Worm (Caenorhabditis elegans) whole organism, L2 larva: Measurements from ENCODE around the gene C17G1.2.

ENCODE experiments used
- C34F6.9 ChIP-seq: fragments of 150-350 bp; optimal IDR thresholded peaks from 2 replicates; lab custom pipeline; 2014; ENCODE audit warnings: missing biosample characterization, missing genetic modification characterization
- F13H6.1 ChIP-seq: sonication (generic microtip); optimal IDR thresholded peaks from 2 replicates; lab custom pipeline; 2016; ENCODE audit warnings: missing genetic modification characterization, missing compliant biosample characterization
- R02D3.7 ChIP-seq: fragments of 150-350 bp; optimal IDR thresholded peaks from 2 replicates; lab custom pipeline; 2014; ENCODE audit warnings: missing biosample characterization, missing genetic modification characterization
- Y55F3AM.14 ChIP-seq: fragments of 200-800 bp; sonication (Bioruptor generic); optimal IDR thresholded peaks from 2 replicates; lab custom pipeline; 2018; ENCODE audit warnings: mild to moderate bottlenecking, missing genetic modification characterization, missing compliant biosample characterization
- ZK546.5 ChIP-seq: sonication (generic microtip); optimal IDR thresholded peaks from 2 replicates; lab custom pipeline; 2017; ENCODE audit warnings: missing biosample characterization, missing genetic modification characterization
- alr-1 ChIP-seq: fragments of 150-350 bp; optimal IDR thresholded peaks from 2 replicates; lab custom pipeline; 2014; ENCODE audit warnings: missing biosample characterization, missing genetic modification characterization
- aly-2 ChIP-seq: fragments of 150-350 bp; optimal IDR thresholded peaks from 2 replicates; lab custom pipeline; 2014; ENCODE audit warnings: missing biosample characterization, missing genetic modification characterization
- ama-1 ChIP-seq: fragments of 150-350 bp; optimal IDR thresholded peaks from 2 replicates; lab custom pipeline; 2018; ENCODE audit warnings: inconsistent platforms
- blmp-1 ChIP-seq: sonication (generic microtip); optimal IDR thresholded peaks from 2 replicates; lab custom pipeline; 2017; ENCODE audit warnings: missing genetic modification characterization, mild to moderate bottlenecking, missing compliant biosample characterization, antibody characterized with exemption, moderate library complexity; ENCODE audit not compliant: insufficient read depth
- ceh-16 ChIP-seq: fragments of 150-350 bp; optimal IDR thresholded peaks from 2 replicates; lab custom pipeline; 2014; ENCODE audit warnings: missing biosample characterization, missing genetic modification characterization
- ceh-82 ChIP-seq: fragments of 150-350 bp; optimal IDR thresholded peaks from 2 replicates; lab custom pipeline; 2014; ENCODE audit warnings: missing biosample characterization, missing genetic modification characterization
- crh-2 ChIP-seq: sonication (generic microtip); optimal IDR thresholded peaks from 2 replicates; lab custom pipeline; 2017; ENCODE audit warnings: missing biosample characterization, missing genetic modification characterization
- dmd-4 ChIP-seq: sonication (generic microtip); optimal IDR thresholded peaks from 2 replicates; lab custom pipeline; 2017; ENCODE audit warnings: missing biosample characterization, missing genetic modification characterization
- egl-27 ChIP-seq: sonication (generic microtip); optimal IDR thresholded peaks from 3 replicates; lab custom pipeline; 2017; ENCODE audit warnings: missing biosample characterization, missing genetic modification reagents, missing genetic modification characterization
- elt-1 ChIP-seq: fragments of 150-350 bp; optimal IDR thresholded peaks from 2 replicates; lab custom pipeline; 2014; ENCODE audit warnings: missing biosample characterization, missing genetic modification characterization
- elt-3 ChIP-seq: sonication (generic microtip); optimal IDR thresholded peaks from 2 replicates; lab custom pipeline; 2017; ENCODE audit warnings: missing biosample characterization, missing genetic modification characterization
- fos-1 ChIP-seq: fragments of 150-350 bp; optimal IDR thresholded peaks from 2 replicates; lab custom pipeline; 2014; ENCODE audit warnings: missing biosample characterization, missing genetic modification characterization
- gmeb-1 ChIP-seq: fragments of 150-350 bp; optimal IDR thresholded peaks from 2 replicates; lab custom pipeline; 2014; ENCODE audit warnings: missing biosample characterization, missing genetic modification characterization
- lin-11 ChIP-seq: fragments of 150-350 bp; sonication (generic microtip); optimal IDR thresholded peaks from 2 replicates; lab custom pipeline; 2014; ENCODE audit warnings: missing biosample characterization, missing genetic modification characterization, inconsistent platforms, mixed read lengths
- lin-13 ChIP-seq: fragments of 150-350 bp; optimal IDR thresholded peaks from 2 replicates; lab custom pipeline; 2014; ENCODE audit warnings: missing biosample characterization, missing genetic modification reagents, missing genetic modification characterization
- lin-39 ChIP-seq: fragments of 150-350 bp; optimal IDR thresholded peaks from 2 replicates; lab custom pipeline; 2014; ENCODE audit warnings: missing biosample characterization, missing genetic modification reagents, missing genetic modification characterization
- lsy-2 ChIP-seq, 2 experiments: fragments of 150-350 bp in 1 of 2; sonication (generic microtip) in 1 of 2; optimal IDR thresholded peaks; 2 replicates each; lab custom pipeline; 2014 to 2017; ENCODE audit warnings: missing biosample characterization in 2 of 2, missing genetic modification characterization in 2 of 2
- mab-5 ChIP-seq: fragments of 150-350 bp; optimal IDR thresholded peaks from 2 replicates; lab custom pipeline; 2014; ENCODE audit warnings: missing biosample characterization, missing genetic modification characterization
- mbf-1 ChIP-seq: sonication (generic microtip); optimal IDR thresholded peaks from 2 replicates; lab custom pipeline; 2017; ENCODE audit warnings: missing biosample characterization, missing genetic modification characterization
- mdl-1 ChIP-seq, 2 experiments: fragments of 150-350 bp in 1 of 2; sonication (generic microtip) in 1 of 2; optimal IDR thresholded peaks; 2 replicates each; lab custom pipeline; 2017; ENCODE audit warnings: missing biosample characterization in 2 of 2, missing genetic modification characterization in 2 of 2
- nhr-10 ChIP-seq: sonication (generic microtip); optimal IDR thresholded peaks from 2 replicates; lab custom pipeline; 2017; ENCODE audit warnings: missing biosample characterization, missing genetic modification characterization
- nhr-11 ChIP-seq: fragments of 150-350 bp; optimal IDR thresholded peaks from 2 replicates; lab custom pipeline; 2014; ENCODE audit warnings: missing biosample characterization, missing genetic modification characterization
- nhr-12 ChIP-seq: fragments of 150-350 bp; optimal IDR thresholded peaks from 2 replicates; lab custom pipeline; 2014; ENCODE audit warnings: missing biosample characterization, missing genetic modification characterization
- nhr-129 ChIP-seq: fragments of 150-350 bp; optimal IDR thresholded peaks from 2 replicates; lab custom pipeline; 2014; ENCODE audit warnings: missing biosample characterization, missing genetic modification characterization
- nhr-21 ChIP-seq: fragments of 150-350 bp; optimal IDR thresholded peaks from 2 replicates; lab custom pipeline; 2014; ENCODE audit warnings: missing biosample characterization, missing genetic modification characterization
- nhr-23 ChIP-seq: fragments of 150-350 bp; optimal IDR thresholded peaks from 2 replicates; lab custom pipeline; 2014; ENCODE audit warnings: missing biosample characterization, missing genetic modification reagents, missing genetic modification characterization
- nhr-237 ChIP-seq: fragments of 150-350 bp; optimal IDR thresholded peaks from 2 replicates; lab custom pipeline; 2014; ENCODE audit warnings: missing biosample characterization, missing genetic modification characterization
- nhr-25 ChIP-seq: fragments of 150-350 bp; sonication (generic microtip); optimal IDR thresholded peaks from 3 replicates; lab custom pipeline; 2014; ENCODE audit warnings: missing biosample characterization, missing genetic modification characterization
- nhr-6 ChIP-seq: fragments of 150-350 bp; optimal IDR thresholded peaks from 2 replicates; lab custom pipeline; 2014; ENCODE audit warnings: missing biosample characterization, missing genetic modification characterization
- nhr-77 ChIP-seq: fragments of 150-350 bp; optimal IDR thresholded peaks from 2 replicates; lab custom pipeline; 2014; ENCODE audit warnings: missing biosample characterization, missing genetic modification characterization
- peb-1 ChIP-seq: fragments of 150-350 bp; optimal IDR thresholded peaks from 2 replicates; lab custom pipeline; 2014; ENCODE audit warnings: missing biosample characterization, missing genetic modification characterization
- sem-4 ChIP-seq: fragments of 150-350 bp; optimal IDR thresholded peaks from 2 replicates; lab custom pipeline; 2014; ENCODE audit warnings: missing biosample characterization, missing genetic modification reagents, missing genetic modification characterization
- sma-3 ChIP-seq: sonication (generic microtip); optimal IDR thresholded peaks from 2 replicates; lab custom pipeline; 2016; ENCODE audit warnings: missing genetic modification reagents, missing genetic modification characterization, missing compliant biosample characterization
- sma-9 ChIP-seq, 2 experiments: fragments of 150-350 bp in 1 of 2; sonication (generic microtip) in 1 of 2; optimal IDR thresholded peaks; 2 replicates each; lab custom pipeline; 2014 to 2016; ENCODE audit warnings: missing genetic modification characterization in 2 of 2, mild to moderate bottlenecking in 1 of 2, missing biosample characterization in 1 of 2, missing compliant biosample characterization in 1 of 2, missing genetic modification reagents in 1 of 2, moderate library complexity in 1 of 2
- snpc-4 ChIP-seq: fragments of 150-350 bp; optimal IDR thresholded peaks from 2 replicates; lab custom pipeline; 2014; ENCODE audit warnings: missing biosample characterization, missing genetic modification characterization
- unc-39 ChIP-seq: fragments of 150-350 bp; optimal IDR thresholded peaks from 2 replicates; lab custom pipeline; 2014; ENCODE audit warnings: missing biosample characterization, missing genetic modification characterization
- unc-55 ChIP-seq: fragments of 150-350 bp; sonication (generic microtip); optimal IDR thresholded peaks from 3 replicates; lab custom pipeline; 2014; ENCODE audit warnings: missing biosample characterization, missing genetic modification reagents, missing genetic modification characterization
- unc-62 ChIP-seq: fragments of 150-350 bp; optimal IDR thresholded peaks from 2 replicates; lab custom pipeline; 2014; ENCODE audit warnings: missing biosample characterization, missing genetic modification reagents, missing genetic modification characterization
- zag-1 ChIP-seq: fragments of 150-350 bp; optimal IDR thresholded peaks from 2 replicates; lab custom pipeline; 2014; ENCODE audit warnings: missing biosample characterization, missing genetic modification characterization
- ztf-1 ChIP-seq: fragments of 200-800 bp; sonication (Bioruptor generic); conservative IDR thresholded peaks from 2 replicates; pipeline ENCODE4 v1.3.6; 2022; ENCODE audit warnings: missing genetic modification characterization, missing compliant biosample characterization
- ztf-11 ChIP-seq: sonication (generic microtip); optimal IDR thresholded peaks from 2 replicates; lab custom pipeline; 2017; ENCODE audit warnings: missing biosample characterization, missing genetic modification characterization
- ztf-4 ChIP-seq: fragments of 150-350 bp; optimal IDR thresholded peaks from 2 replicates; lab custom pipeline; 2014; ENCODE audit warnings: missing biosample characterization, missing genetic modification characterization

Gene C17G1.2

ce11 chrX:9927993-9928392, 6.6 kb downstream of the C17G1.2 start:
- TF ChIP-seq nhr-21 = peak; percentile 29
- TF ChIP-seq nhr-77 = no peak
- peak; percentile 30 for TF ChIP-seq C34F6.9 (tag; lab: Kevin White, UChicago)
- TF ChIP-seq, all 48 proteins: peak for 2

DNA sequence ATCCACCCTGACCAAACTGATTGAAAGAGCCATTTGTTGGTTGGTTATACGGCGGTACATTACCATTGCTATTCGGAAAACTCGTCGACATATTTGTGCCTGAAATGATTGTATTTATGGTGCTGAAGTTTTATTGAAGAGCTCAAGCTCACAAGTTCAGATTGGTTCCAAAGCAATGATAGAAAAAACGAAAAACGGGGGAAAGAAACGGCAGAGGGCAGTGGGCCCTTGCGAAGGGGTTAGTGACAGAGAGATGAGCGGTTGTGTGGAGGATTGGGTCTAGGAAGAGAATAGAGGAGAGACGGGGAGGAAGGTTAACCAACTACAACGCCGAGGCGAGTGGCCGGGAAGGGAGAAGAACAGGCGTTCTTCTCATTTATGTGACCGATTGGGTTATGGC, 10.0 kb downstream of the C17G1.2 start, which contains the start of gene nra-3:
nra-3 (minus strand) TSS at position 101 of the 400 bp plus-strand sequence.
- TF ChIP-seq F13H6.1 (peak; percentile 17), crh-2 (tag; lab: Kevin White, UChicago) (no peak)

ce11 chrX:9932226-9932773, 10.9 kb downstream of the C17G1.2 start, which contains the start of gene tsp-21:
TSS of gene tsp-21 (plus strand) at chrX:9932371.
- TF ChIP-seq blmp-1 (peak; percentile 40), crh-2 (tag; lab: Kevin White, UChicago) (peak; percentile 58), unc-55 (GFP tag; lab: Kevin White, UChicago) (peak; percentile 64), Y55F3AM.14 (GFP tag; lab: Kevin White, UChicago) (peak; percentile 41), alr-1 (tag; lab: Kevin White, UChicago) (no peak), gmeb-1 (tag; lab: Kevin White, UChicago) (peak; percentile 48), ama-1 (no peak), unc-39 (no peak), lin-13 (GFP tag; lab: Kevin White, UChicago) (peak; percentile 65), mdl-1 (tag; optimal IDR thresholded peaks at IDR 0.05; lab: Kevin White, UChicago) (peak in 1 of 2 experiments; percentile 21), nhr-6 (tag; lab: Kevin White, UChicago) (no peak), nhr-25 (tag; lab: Kevin White, UChicago) (peak; percentile 87), sem-4 (tag; lab: Kevin White, UChicago) (peak; percentile 67), nhr-21 (peak; percentile 75), elt-3 (no peak), nhr-10 (no peak), nhr-23 (no peak), snpc-4 (tag; lab: Kevin White, UChicago) (no peak), zag-1 (tag; lab: Kevin White, UChicago) (peak; percentile 55), nhr-11 (no peak), ztf-11 (no peak), R02D3.7 (no peak), dmd-4 (no peak), sma-3 (GFP tag; lab: Kevin White, UChicago) (peak; percentile 79), nhr-12 (tag; lab: Kevin White, UChicago) (no peak), lin-39 (tag; lab: Kevin White, UChicago) (no peak), aly-2 (tag; lab: Kevin White, UChicago) (no peak), ceh-16 (tag; lab: Kevin White, UChicago) (peak; percentile 62), fos-1 (tag; lab: Kevin White, UChicago) (peak; percentile 96), nhr-77 (no peak), elt-1 (no peak), C34F6.9 (tag; lab: Kevin White, UChicago) (peak; percentile 77), sma-9 (GFP tag; optimal IDR thresholded peaks at IDR 0.05; lab: Kevin White, UChicago) (peak; percentile 26), sma-9 (tag; optimal IDR thresholded peaks at IDR 0.05; lab: Kevin White, UChicago) (no peak), mbf-1 (no peak), peb-1 (tag; lab: Kevin White, UChicago) (no peak), ztf-4 (tag; lab: Kevin White, UChicago) (peak; percentile 4), mab-5 (tag; lab: Kevin White, UChicago) (peak; percentile 40), lsy-2 (tag; optimal IDR thresholded peaks at IDR 0.05; lab: Kevin White, UChicago) (peak; percentile 42 to 67), lin-11 (tag; lab: Kevin White, UChicago) (peak; percentile 62), unc-62 (GFP tag; lab: Kevin White, UChicago) (no peak), ZK546.5 (no peak), ceh-82 (tag; lab: Kevin White, UChicago) (no peak), ztf-1 (GFP tag; lab: Robert Waterston, UW) (no peak), nhr-129 (tag; lab: Kevin White, UChicago) (peak; percentile 97), nhr-237 (tag; lab: Kevin White, UChicago) (no peak), egl-27 (peak; percentile 68), F13H6.1 (peak; percentile 85)
